Worm (Caenorhabditis elegans): ENCODE measurements around the gene memo-1.

DNA sequence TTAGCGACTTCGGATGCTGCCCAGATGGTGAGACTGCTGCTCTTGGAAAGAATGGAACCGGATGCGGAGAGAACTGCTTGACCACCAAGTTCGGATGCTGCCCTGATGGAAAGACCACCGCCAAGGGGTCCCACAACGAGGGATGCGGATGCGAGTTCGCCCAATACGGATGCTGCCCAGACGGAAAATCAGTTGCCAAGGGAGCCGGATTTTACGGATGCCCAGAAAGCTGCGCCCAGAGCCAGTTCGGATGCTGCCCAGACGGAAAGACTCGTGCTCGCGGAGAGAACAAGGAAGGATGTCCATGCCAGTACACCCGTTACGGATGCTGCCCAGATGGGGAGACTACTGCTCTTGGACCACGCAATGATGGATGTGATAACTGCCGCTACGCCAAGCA lies 16.0 kb downstream of the memo-1 start:
- TF ChIP-seq R02D3.7 (tag; optimal IDR thresholded peaks at IDR 0.05) (no peak), nhr-23 (tag; optimal IDR thresholded peaks at IDR 0.05) (no peak), snpc-4 (tag; optimal IDR thresholded peaks at IDR 0.05) (no peak), skn-1 (tag; optimal IDR thresholded peaks at IDR 0.05) (no peak), ama-1 (optimal IDR thresholded peaks at IDR 0.05) (no peak), eor-1 (tag; optimal IDR thresholded peaks at IDR 0.05) (no peak), unc-39 (tag; optimal IDR thresholded peaks at IDR 0.05) (no peak), nhr-28 (tag; optimal IDR thresholded peaks at IDR 0.05) (no peak), nfya-1 (tag; optimal IDR thresholded peaks at IDR 0.05; ENCODE audit: insufficient read depth) (no peak)
